Fruit fly (Drosophila melanogaster) Kc167 (cell line): Measurements from ENCODE around the gene ry.

Source experiments
- Myc ChIP-seq: fragments of >200 bp; optimal IDR thresholded peaks from 2 replicates; lab custom pipeline; 2017; ENCODE audit warnings: missing external identifiers
- Sin3A ChIP-seq: fragments of >200 bp; optimal IDR thresholded peaks from 2 replicates; lab custom pipeline; 2018; ENCODE audit warnings: missing external identifiers
- h ChIP-seq: fragments of >200 bp; optimal IDR thresholded peaks from 3 replicates; lab custom pipeline; 2018; ENCODE audit warnings: missing external identifiers
- insv ChIP-seq: fragments of >200 bp; optimal IDR thresholded peaks from 3 replicates; lab custom pipeline; 2018; ENCODE audit warnings: missing external identifiers
- psq ChIP-seq: fragments of >200 bp; optimal IDR thresholded peaks from 2 replicates; lab custom pipeline; 2017; ENCODE audit warnings: missing external identifiers
- ttk ChIP-seq: sonication (Bioruptor generic); optimal IDR thresholded peaks from 2 replicates; lab custom pipeline; 2017; ENCODE audit warnings: missing external identifiers

ry gene

DNA sequence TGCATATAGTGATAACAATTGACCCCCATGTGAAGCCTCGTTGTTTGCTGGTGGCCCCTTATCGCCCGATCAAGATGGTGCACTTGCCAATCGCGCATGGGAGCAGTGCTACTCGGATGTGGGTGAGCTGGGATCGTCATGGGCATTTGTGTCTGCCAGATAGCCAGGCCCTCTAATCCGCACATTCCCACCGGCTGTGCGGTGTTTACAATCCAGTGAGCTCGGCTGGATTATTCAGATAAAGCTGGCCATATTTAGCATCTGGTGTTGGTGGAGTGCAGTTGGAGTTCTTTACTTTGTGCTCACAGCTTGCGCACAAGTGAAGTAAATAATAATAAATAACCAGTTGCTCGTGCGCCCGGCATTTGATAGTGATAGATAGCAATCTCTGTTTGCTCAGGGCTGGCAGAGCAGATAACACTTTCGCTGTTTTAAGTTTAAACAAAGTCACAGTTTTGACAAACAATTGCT, 682 bp downstream of the ry start:
- no peak for TF ChIP-seq insv
- no peak for TF ChIP-seq Sin3A (lab: Kevin White, UChicago)
- TF ChIP-seq Myc (lab: Kevin White, UChicago): no peak
- no peak for TF ChIP-seq h (lab: Kevin White, UChicago)
- TF ChIP-seq psq (lab: Kevin White, UChicago): no peak
- TF ChIP-seq ttk: no peak

DNA sequence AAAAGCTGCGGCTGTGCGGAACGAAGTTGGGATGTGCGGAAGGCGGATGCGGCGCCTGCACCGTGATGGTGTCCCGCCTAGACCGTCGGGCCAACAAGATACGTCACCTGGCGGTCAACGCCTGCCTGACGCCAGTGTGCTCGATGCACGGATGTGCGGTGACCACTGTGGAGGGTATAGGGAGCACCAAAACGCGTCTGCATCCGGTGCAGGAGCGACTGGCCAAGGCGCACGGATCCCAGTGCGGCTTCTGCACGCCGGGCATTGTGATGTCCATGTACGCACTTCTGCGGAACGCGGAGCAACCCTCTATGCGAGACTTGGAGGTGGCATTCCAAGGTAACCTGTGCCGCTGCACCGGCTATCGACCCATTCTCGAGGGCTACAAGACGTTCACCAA, 1.3 kb downstream of the ry start:
- TF ChIP-seq h (lab: Kevin White, UChicago) (no peak), Sin3A (lab: Kevin White, UChicago) (no peak), psq (lab: Kevin White, UChicago) (no peak)

DNA sequence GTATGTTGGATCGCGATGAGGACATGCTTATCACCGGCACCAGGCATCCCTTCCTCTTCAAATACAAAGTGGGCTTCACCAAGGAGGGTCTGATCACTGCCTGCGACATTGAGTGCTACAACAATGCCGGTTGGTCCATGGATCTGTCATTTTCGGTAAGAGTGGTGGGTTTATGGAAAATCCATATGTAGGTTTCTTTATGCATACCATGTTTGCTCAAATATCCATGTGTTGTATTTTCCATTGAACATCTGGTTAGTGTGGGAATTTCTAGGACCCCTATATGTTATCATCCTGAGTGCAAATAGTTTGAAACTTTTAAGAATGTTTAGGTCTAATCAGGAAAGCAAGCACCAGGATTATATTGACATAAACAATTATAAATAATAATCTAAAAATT, 3.7 kb downstream of the ry start:
- no peak for TF ChIP-seq Sin3A (lab: Kevin White, UChicago)
- no peak for TF ChIP-seq insv
- TF ChIP-seq h (lab: Kevin White, UChicago): no peak
- TF ChIP-seq psq (lab: Kevin White, UChicago): no peak
- no peak for TF ChIP-seq Myc (lab: Kevin White, UChicago)
- no peak for TF ChIP-seq ttk

DNA sequence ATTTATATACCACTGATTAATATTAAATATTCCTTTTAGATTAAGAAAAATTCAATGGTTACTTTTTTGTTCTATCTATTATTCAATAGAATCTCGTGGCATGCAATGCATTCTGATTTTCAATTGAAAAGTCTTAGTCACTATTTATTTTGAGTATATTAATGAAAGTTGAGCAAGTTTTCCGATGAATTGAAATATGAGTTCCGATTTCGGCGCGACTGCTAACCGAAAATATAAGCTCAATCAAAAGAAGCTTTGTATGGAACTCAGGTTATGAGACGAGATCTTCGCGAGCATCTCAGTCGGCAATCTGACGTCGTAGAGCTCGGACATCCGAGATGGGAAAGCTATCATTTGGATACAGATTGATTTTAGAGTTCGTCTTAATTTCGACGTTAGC, 5.7 kb downstream of the ry start, which contains the start of gene CG11668:
Gene CG11668, plus strand, starts transcription at position 301 of the 400 bp plus-strand sequence.
- TF ChIP-seq Sin3A (lab: Kevin White, UChicago) (no peak), Myc (lab: Kevin White, UChicago) (no peak), psq (lab: Kevin White, UChicago) (no peak), insv (no peak), ttk (no peak), h (lab: Kevin White, UChicago) (no peak)

DNA sequence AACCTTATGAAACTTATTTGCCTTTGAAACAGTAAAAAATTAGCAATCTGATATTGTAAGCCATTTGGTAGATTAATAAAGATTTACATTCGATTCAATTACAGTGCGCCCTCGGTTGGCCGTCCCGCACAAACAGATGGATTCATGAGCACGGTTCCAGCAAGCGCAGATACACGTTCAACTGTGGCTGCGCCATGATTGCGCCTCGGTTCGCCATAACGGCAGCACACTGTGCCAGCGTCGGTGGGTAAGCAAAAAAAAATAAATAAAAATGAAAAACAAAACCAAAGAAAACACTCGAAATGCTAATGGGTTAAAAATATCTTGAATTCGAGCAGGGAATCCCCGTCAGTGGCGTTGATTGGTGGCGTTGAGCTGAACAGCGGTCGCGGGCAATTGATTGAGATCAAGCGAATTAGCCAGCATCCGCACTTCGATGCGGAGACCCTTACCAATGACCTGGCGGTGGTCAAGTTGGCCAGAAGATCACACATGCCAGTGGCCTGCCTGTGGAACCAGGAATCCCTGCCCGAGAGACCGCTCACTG, 6.8 kb downstream of the ry start:
- TF ChIP-seq Myc (lab: Kevin White, UChicago) (no peak), psq (lab: Kevin White, UChicago) (no peak), h (lab: Kevin White, UChicago) (no peak), Sin3A (lab: Kevin White, UChicago) (no peak), insv (no peak), ttk (no peak)

DNA sequence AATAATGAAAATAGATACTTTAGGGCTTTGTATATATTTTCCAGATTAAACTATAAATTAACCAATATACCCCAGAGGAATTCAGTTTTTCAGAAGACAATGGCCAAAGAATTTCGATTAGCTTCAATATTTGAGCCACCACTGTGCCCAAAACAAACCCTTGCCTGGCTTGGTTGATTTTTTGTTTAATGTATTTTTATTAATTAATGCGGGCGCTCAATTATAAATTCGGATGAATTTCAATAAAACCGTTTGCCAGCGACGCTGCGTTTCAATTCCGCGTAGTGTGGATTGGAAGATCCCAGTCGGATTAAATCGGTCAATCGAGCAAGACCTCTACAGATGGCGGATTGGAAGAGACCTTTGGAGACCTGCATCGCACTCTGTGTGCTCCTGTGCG, 9.4 kb downstream of the ry start, which contains the start of gene CG11670:
Gene CG11670, plus strand, starts transcription at position 301 of the 400 bp plus-strand sequence.
- TF ChIP-seq ttk (no peak), Sin3A (lab: Kevin White, UChicago) (no peak)

DNA sequence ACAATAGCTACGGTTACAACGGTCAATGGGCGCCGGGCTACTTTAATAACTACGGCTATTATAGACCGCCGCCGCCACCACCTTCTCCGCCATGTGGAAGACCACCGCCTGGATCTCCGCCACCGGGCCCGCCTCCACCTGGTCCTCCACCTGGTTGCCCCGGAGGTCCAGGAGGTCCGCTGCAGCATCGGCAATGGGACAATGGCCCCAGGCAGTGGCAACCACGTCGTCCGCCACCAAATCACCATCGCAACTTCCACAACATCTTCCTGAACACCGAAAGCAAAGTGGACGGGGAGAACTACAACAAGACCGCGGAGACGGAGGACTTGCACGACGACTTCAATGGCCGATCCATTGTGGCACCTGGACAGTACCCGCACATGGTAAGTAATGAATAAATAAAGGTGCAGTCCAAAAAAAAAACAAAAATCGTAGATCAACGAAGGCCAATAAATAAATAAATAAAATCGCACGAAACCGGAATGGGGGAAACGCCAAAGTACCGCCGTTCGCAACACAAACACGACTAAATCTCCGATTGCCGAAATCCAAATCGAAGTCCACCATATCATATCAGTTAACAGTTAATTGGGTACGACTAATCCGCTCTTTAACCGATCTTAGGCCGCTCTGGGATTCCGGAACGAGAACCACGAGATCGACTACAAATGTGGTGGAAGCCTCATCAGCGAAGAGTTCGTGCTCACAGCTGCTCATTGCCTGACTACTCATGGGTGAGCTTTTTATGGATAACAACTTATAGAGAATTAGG, 10.1 kb downstream of the ry start, which contains the start of gene snk:
Gene snk, minus strand, starts transcription at position 513 of the 775 bp plus-strand sequence.
- TF ChIP-seq psq (lab: Kevin White, UChicago) (no peak), h (lab: Kevin White, UChicago) (no peak)

DNA sequence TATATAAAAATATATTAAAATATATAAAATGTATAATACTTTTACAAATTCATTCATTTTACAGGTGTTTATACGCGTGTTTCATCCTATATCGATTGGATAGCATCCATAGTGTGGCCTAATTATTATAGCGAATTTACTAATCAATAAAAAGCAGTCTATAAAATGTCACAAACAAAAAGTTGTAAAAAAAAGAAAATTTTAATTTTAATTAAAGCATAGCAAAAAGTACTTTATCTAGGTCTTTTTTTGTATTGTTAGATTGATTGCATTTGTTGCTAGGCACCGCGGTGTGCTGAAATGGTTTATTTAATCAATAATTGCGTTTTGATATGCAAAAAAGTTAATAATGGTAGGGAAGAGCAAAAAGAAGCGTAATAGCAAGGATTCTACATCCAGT, 11.5 kb downstream of the ry start, which contains the start of gene CG45122:
Gene CG45122, plus strand, starts transcription at position 301 of the 400 bp plus-strand sequence.
- TF ChIP-seq Sin3A (lab: Kevin White, UChicago) (no peak), psq (lab: Kevin White, UChicago) (no peak), Myc (lab: Kevin White, UChicago) (no peak), ttk (no peak), h (lab: Kevin White, UChicago) (no peak)

DNA sequence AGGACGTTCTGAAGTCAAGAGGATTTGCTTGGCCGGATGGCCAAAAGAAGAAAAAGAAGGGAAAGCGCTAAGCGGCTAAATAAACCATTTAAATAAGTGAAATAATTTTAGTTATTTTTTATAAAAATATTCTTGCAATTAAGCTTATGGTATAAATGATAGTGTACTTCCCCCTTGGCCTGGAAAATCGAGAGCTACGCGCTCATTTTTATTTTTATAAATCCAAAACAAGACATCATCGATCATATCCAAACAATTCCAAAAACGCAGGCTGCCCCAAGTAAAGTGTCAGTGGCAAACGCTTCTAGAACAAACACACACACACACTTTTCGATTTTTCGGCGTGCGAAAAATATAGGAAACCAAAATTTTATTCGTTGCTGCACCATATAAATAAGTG, 12.1 kb downstream of the ry start, which contains the start of gene Hsc70-2:
Gene Hsc70-2, plus strand, starts transcription at position 301 of the 400 bp plus-strand sequence.
- TF ChIP-seq Myc (lab: Kevin White, UChicago) (no peak), ttk (no peak), Sin3A (lab: Kevin White, UChicago) (no peak), insv (no peak), h (lab: Kevin White, UChicago) (no peak), psq (lab: Kevin White, UChicago) (no peak)

DNA sequence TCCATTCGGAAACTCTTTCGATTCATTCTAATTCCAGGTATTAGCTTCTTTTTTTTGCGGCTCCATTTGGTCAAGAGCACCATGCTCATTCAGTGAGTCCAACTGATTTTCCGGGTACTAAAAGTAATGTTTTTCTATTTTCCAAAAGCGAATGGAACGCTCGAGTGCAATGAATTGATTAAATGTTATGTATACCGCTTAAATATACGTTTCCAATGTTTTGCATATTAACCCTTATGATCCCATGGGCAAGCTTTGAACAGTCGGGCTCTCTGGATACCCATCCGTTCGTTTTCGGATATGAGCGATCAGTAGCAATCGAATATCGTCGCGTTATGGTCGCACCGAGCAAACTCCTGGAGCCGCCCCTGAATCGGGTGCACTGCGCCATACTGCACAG, 15.1 kb downstream of the ry start, which contains the start of gene CG31157:
Gene CG31157, plus strand, starts transcription at position 301 of the 400 bp plus-strand sequence.
- no peak for TF ChIP-seq Myc (lab: Kevin White, UChicago)
- TF ChIP-seq Sin3A (lab: Kevin White, UChicago): no peak
- no peak for TF ChIP-seq insv
- TF ChIP-seq ttk: no peak
- TF ChIP-seq psq (lab: Kevin White, UChicago): no peak
- no peak for TF ChIP-seq h (lab: Kevin White, UChicago)

DNA sequence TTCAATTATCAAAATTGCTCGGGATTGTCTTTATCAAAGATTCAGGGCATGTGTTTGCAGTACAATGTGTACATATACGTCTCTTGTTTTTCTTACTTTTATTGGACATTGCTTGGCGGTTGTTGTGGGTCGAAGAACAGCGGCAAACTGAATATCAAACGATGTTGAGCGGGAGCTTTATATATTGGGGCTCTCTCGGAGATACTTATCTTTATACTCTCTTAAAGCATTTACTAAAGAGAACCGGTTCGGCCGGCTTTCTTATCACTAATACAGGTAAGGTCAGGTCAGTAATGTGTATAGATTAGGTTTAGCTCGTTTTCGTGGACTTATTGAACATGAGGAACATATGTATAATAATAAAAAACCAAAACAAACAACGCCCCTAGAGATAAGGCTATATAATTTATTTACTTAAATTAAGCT, 19.0 kb downstream of the ry start, which contains the start of gene CG7966:
Gene CG7966, minus strand, starts transcription at position 156 of the 426 bp plus-strand sequence.
- TF ChIP-seq h (lab: Kevin White, UChicago): no peak
- TF ChIP-seq ttk: no peak
- no peak for TF ChIP-seq Sin3A (lab: Kevin White, UChicago)
- no peak for TF ChIP-seq psq (lab: Kevin White, UChicago)
- no peak for TF ChIP-seq insv
- TF ChIP-seq Myc (lab: Kevin White, UChicago): no peak

dm6 chr3R:13051942-13052693, 19.8 kb downstream of the ry start, which contains the start of gene pic:
TSS of gene pic (plus strand) at chr3R:13052245.
- no peak for TF ChIP-seq psq (lab: Kevin White, UChicago)
- no peak for TF ChIP-seq Sin3A (lab: Kevin White, UChicago)
- no peak for TF ChIP-seq insv
- no peak for TF ChIP-seq h (lab: Kevin White, UChicago)
- TF ChIP-seq ttk: no peak
- no peak for TF ChIP-seq Myc (lab: Kevin White, UChicago)
